Worm (Caenorhabditis elegans): ENCODE data around the gene fbxa-115.

The fbxa-115 gene

ce11 chrV:20192102-20192880 lies at the start of gene fbxa-115, which contains the start of gene Y113G7B.27:
Gene fbxa-115, minus strand, starts transcription at chrV:20192152.
Gene Y113G7B.27, plus strand, starts transcription at chrV:20192830.
- TF ChIP-seq Y105C5A.15 (GFP tag; IDR thresholded peaks at IDR 0.05) (no peak), nhr-11 (tag; optimal IDR thresholded peaks at IDR 0.05) (no peak), ceh-62 (tag; optimal IDR thresholded peaks at IDR 0.05) (no peak), mes-2 (tag; optimal IDR thresholded peaks at IDR 0.05; ENCODE audit: poor library complexity, severe bottlenecking) (no peak), aha-1 (tag) (no peak), snpc-4 (tag; optimal IDR thresholded peaks at IDR 0.05) (no peak), lin-39 (tag; optimal IDR thresholded peaks at IDR 0.05) (no peak), duxl-1 (tag; optimal IDR thresholded peaks at IDR 0.05; ENCODE audit: poor library complexity) (no peak), ZK337.2 (GFP tag; IDR thresholded peaks at IDR 0.05) (no peak), nhr-41 (GFP tag; IDR thresholded peaks at IDR 0.05) (no peak), dpl-1 (GFP tag; optimal IDR thresholded peaks at IDR 0.05) (no peak), zip-2 (tag; optimal IDR thresholded peaks at IDR 0.05) (no peak), dmd-9 (GFP tag; IDR thresholded peaks at IDR 0.05) (no peak), Y48G9A.11 (GFP tag; IDR thresholded peaks at IDR 0.05) (no peak)

DNA sequence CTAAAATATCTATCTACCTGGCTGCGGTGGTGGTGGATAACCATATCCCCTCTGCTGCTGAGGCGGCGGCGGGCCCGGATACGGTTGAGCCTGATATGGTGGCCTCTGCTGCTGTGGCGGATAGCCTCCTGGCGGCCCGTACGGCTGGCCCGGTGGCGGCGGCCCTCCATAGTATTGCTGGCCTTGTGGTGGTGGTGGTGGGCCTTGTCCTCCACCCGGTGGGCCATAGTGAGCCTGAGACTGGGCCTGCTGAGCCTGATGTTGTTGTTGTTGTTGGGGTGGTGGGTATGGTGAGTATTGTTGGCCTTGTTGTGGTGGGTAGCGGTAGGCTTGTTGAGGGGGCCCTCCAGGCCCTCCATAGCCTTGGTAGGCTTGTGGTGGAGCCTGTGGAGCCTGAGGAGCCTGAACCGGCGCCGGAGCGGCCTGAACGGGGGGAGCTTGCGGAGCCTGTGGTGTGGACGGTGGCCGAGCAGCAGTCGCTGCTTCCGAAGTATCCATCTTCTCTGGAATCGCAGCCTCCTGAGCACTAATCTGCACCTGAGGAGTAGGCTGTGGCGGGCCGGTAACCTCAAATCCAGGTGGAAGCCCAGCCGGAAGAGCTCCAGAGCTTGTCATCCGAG lies 49.4 kb upstream of the fbxa-115 start:
- TF ChIP-seq ceh-20 (GFP tag; IDR thresholded peaks at IDR 0.05) (no peak), jun-1 (tag; optimal IDR thresholded peaks at IDR 0.05) (no peak), ctbp-1 (GFP tag; IDR thresholded peaks at IDR 0.05) (no peak), attf-4 (tag; optimal IDR thresholded peaks at IDR 0.05) (no peak), nhr-237 (tag; optimal IDR thresholded peaks at IDR 0.05) (no peak), arid-1 (GFP tag; conservative IDR thresholded peaks at IDR 0.05) (no peak), lin-13 (GFP tag; optimal IDR thresholded peaks at IDR 0.05) (no peak), pha-4 (GFP tag; IDR thresholded peaks at IDR 0.05) (peak; percentile 28; the same call in 1 of the 2 replicates), pha-4 (tag; optimal IDR thresholded peaks at IDR 0.05) (no peak), fos-1 (tag; optimal IDR thresholded peaks at IDR 0.05) (no peak), tag-97 (GFP tag; IDR thresholded peaks at IDR 0.05) (no peak), spr-1 (tag; optimal IDR thresholded peaks at IDR 0.05) (no peak), madf-5 (GFP tag; IDR thresholded peaks at IDR 0.05) (no peak), nhr-11 (tag; optimal IDR thresholded peaks at IDR 0.05) (no peak), unc-62 (GFP tag; optimal IDR thresholded peaks at IDR 0.05 in 1 of 2) (peak in 1 of 2 experiments; percentile 18), unc-62 (tag; optimal IDR thresholded peaks at IDR 0.05) (no peak), ces-1 (GFP tag; optimal IDR thresholded peaks at IDR 0.05) (no peak), set-16 (GFP tag; IDR thresholded peaks at IDR 0.05) (peak; percentile 97), daf-8 (GFP tag; IDR thresholded peaks at IDR 0.05) (no peak), unc-130 (GFP tag; optimal IDR thresholded peaks at IDR 0.05) (no peak), T26A8.4 (GFP tag; IDR thresholded peaks at IDR 0.05) (no peak), F44E2.7 (GFP tag; IDR thresholded peaks at IDR 0.05) (peak; percentile 66; the same call in 1 of the 2 replicates), lin-15B (tag; optimal IDR thresholded peaks at IDR 0.05) (no peak), R02D3.7 (tag; optimal IDR thresholded peaks at IDR 0.05) (no peak), ztf-7 (tag; optimal IDR thresholded peaks at IDR 0.05) (no peak), ceh-32 (tag; optimal IDR thresholded peaks at IDR 0.05; ENCODE audit: poor library complexity) (no peak), daf-16 (GFP tag; optimal IDR thresholded peaks at IDR 0.05) (no peak), daf-16 (tag; optimal IDR thresholded peaks at IDR 0.05) (no peak), F26F4.8 (GFP tag; conservative IDR thresholded peaks at IDR 0.05) (0 out of 2 replicates have a peak, but pooled peaks have one; percentile 8)

All from whole organism, L4 larva.